1 fruit fly cellular context compared by ENCODE assay signal in the genomic region with DNA sequence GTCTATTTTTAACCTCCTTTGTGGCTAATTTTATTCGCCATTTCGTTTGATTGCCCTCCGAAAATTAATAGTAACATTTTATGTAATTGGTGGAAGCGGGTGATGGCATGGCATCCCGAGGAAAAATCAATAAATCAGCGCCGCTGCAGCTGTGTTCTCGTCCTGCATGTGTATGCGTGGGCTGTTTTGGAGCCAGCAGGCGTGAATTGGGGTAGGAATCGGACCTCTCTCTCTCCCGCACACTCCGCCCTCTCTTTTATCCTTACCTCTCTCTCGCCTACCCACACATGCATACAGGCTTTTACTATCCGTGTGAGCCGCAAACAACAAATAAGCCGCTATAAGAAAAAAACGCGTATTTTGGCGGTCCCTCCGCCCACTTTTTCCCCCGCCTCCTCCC.
A peak's percentile ranks its signal among the peaks of the same experiment; 100 is the strongest.
TF ChIP-seq lines count a peak whose summit lies in the region.

No protein-coding gene starts in this region.

TF ChIP-seq in whole organism, embryonic, 481 proteins besides CTCF, POLR2A, EP300 and RAD21 (continued from another document):
- peak in 1 of 2 experiments; percentile 46 for TF ChIP-seq Pdp1 (GFP tag; optimal IDR thresholded peaks at IDR 0.05; lab: Kevin White, UChicago)
- peak; percentile 66 for TF ChIP-seq cg (GFP tag; optimal IDR thresholded peaks at IDR 0.05; lab: Kevin White, UChicago)
- TF ChIP-seq Drgx (GFP tag; IDR thresholded peaks at IDR 0.05; lab: Robert Waterston, UW) = peak; percentile 37; the same call in 1 of the 2 replicates
- TF ChIP-seq ewg (GFP tag; optimal IDR thresholded peaks at IDR 0.05; lab: Kevin White, UChicago) = peak; percentile 85
- TF ChIP-seq nerfin-1 (tag; optimal IDR thresholded peaks at IDR 0.05; lab: Kevin White, UChicago) = peak; percentile 14
- TF ChIP-seq chinmo (GFP tag; IDR thresholded peaks at IDR 0.05; lab: Robert Waterston, UW; ENCODE audit: partially characterized antibody) = 0 out of 4 replicates have a peak, but pooled peaks have one; percentile 36
- no peak for TF ChIP-seq gro (GFP tag; optimal IDR thresholded peaks at IDR 0.05; lab: Kevin White, UChicago)
- peak; percentile 47; the same call in 1 of the 3 replicates for TF ChIP-seq CG34422 (GFP tag; IDR thresholded peaks at IDR 0.05; lab: Robert Waterston, UW)
- TF ChIP-seq zfh1 (GFP tag; IDR thresholded peaks at IDR 0.05; lab: Robert Waterston, UW) = no peak
- TF ChIP-seq CG6765 (GFP tag; optimal IDR thresholded peaks at IDR 0.05; lab: Kevin White, UChicago) = peak; percentile 5
- TF ChIP-seq vvl (GFP tag; IDR thresholded peaks at IDR 0.05; lab: Robert Waterston, UW) = peak; percentile 10; the same call in 1 of the 2 replicates
- no peak for TF ChIP-seq cad (GFP tag; optimal IDR thresholded peaks at IDR 0.05; lab: Kevin White, UChicago)
- peak; percentile 30; the same call in 1 of the 3 replicates for TF ChIP-seq sr (GFP tag; IDR thresholded peaks at IDR 0.05; lab: Robert Waterston, UW)
- TF ChIP-seq otp (GFP tag; IDR thresholded peaks at IDR 0.05; lab: Robert Waterston, UW) = no peak
- TF ChIP-seq hkb (optimal IDR thresholded peaks at IDR 0.05; lab: Kevin White, UChicago) = no peak
- TF ChIP-seq hkb (GFP tag; IDR thresholded peaks at IDR 0.05; lab: Robert Waterston, UW) = peak; percentile 15; the same call in 1 of the 2 replicates
- no peak for TF ChIP-seq CG11456 (GFP tag; IDR thresholded peaks at IDR 0.05; lab: Robert Waterston, UW)
